Worm (Caenorhabditis elegans) whole organism, late embryonic: ENCODE data around the gene gly-3.

Experiments used
- C08G9.2 ChIP-seq: sonication (generic microtip); optimal IDR thresholded peaks from 2 replicates; lab custom pipeline; 2016; ENCODE audit warnings: mild to moderate bottlenecking, missing genetic modification characterization, moderate library complexity, missing compliant biosample characterization
- F13H6.1 ChIP-seq: sonication (generic microtip); optimal IDR thresholded peaks from 2 replicates; lab custom pipeline; 2016; ENCODE audit warnings: missing genetic modification characterization, missing compliant biosample characterization
- T23F11.4 ChIP-seq: fragments of 200-800 bp; sonication (Bioruptor generic); optimal IDR thresholded peaks from 2 replicates; lab custom pipeline; 2018; ENCODE audit warnings: mild to moderate bottlenecking, missing genetic modification characterization, missing compliant biosample characterization
- ahr-1 ChIP-seq: sonication (generic microtip); optimal IDR thresholded peaks from 2 replicates; lab custom pipeline; 2016; ENCODE audit warnings: missing genetic modification characterization, missing compliant biosample characterization
- ceh-18 ChIP-seq: sonication (generic microtip); optimal IDR thresholded peaks from 2 replicates; lab custom pipeline; 2016; ENCODE audit warnings: missing genetic modification characterization, missing compliant biosample characterization
- ceh-19 ChIP-seq: fragments of 200-800 bp; sonication (Bioruptor generic); optimal IDR thresholded peaks from 2 replicates; lab custom pipeline; 2018; ENCODE audit warnings: mild to moderate bottlenecking, missing genetic modification characterization, missing compliant biosample characterization
- ceh-2 ChIP-seq: sonication (generic microtip); optimal IDR thresholded peaks from 2 replicates; lab custom pipeline; 2016; ENCODE audit warnings: missing genotype, missing genetic modification characterization, missing compliant biosample characterization
- ceh-22 ChIP-seq: sonication (generic microtip); optimal IDR thresholded peaks from 2 replicates; lab custom pipeline; 2017; ENCODE audit warnings: missing biosample characterization, missing genetic modification characterization
- ceh-34 ChIP-seq: sonication (generic microtip); optimal IDR thresholded peaks from 2 replicates; lab custom pipeline; 2016; ENCODE audit warnings: mild to moderate bottlenecking, missing genetic modification characterization, missing compliant biosample characterization
- ceh-45 ChIP-seq: fragments of 200-800 bp; sonication (Bioruptor generic); IDR thresholded peaks from 2 replicates; pipeline ENCODE4 v1.3.6; 2022; ENCODE audit warnings: missing genetic modification reagents, missing genetic modification characterization, missing compliant biosample characterization
- ceh-6 ChIP-seq: fragments of 200-800 bp; sonication (Bioruptor generic); optimal IDR thresholded peaks from 2 replicates; lab custom pipeline; 2018; ENCODE audit warnings: mild to moderate bottlenecking, missing genetic modification characterization, missing compliant biosample characterization
- dve-1 ChIP-seq: sonication (generic microtip); optimal IDR thresholded peaks from 2 replicates; lab custom pipeline; 2017; ENCODE audit warnings: antibody characterized with exemption, mild to moderate bottlenecking, missing genetic modification characterization, missing compliant biosample characterization
- ets-4 ChIP-seq: sonication (generic microtip); optimal IDR thresholded peaks from 2 replicates; lab custom pipeline; 2016; ENCODE audit warnings: missing genetic modification characterization, missing compliant biosample characterization
- fkh-10 ChIP-seq: fragments of 150-350 bp; optimal IDR thresholded peaks from 2 replicates; lab custom pipeline; 2014; ENCODE audit warnings: missing biosample characterization, missing genetic modification reagents, missing genetic modification characterization
- gmeb-2 ChIP-seq: sonication (generic microtip); optimal IDR thresholded peaks from 2 replicates; lab custom pipeline; 2016; ENCODE audit warnings: missing genetic modification characterization, inconsistent platforms, missing compliant biosample characterization
- hlh-13 ChIP-seq: fragments of 200-800 bp; sonication (Bioruptor generic); optimal IDR thresholded peaks from 2 replicates; lab custom pipeline; 2018; ENCODE audit warnings: mild to moderate bottlenecking, missing genetic modification characterization, missing compliant biosample characterization
- hlh-30 ChIP-seq: sonication (generic microtip); optimal IDR thresholded peaks from 2 replicates; lab custom pipeline; 2017; ENCODE audit warnings: antibody characterized with exemption, missing genetic modification characterization, missing compliant biosample characterization; ENCODE audit not compliant: insufficient read depth
- hlh-6 ChIP-seq: sonication (generic microtip); optimal IDR thresholded peaks from 2 replicates; lab custom pipeline; 2016; ENCODE audit warnings: missing genotype, missing genetic modification characterization, missing compliant biosample characterization
- hlh-8 ChIP-seq: sonication (generic microtip); optimal IDR thresholded peaks from 2 replicates; lab custom pipeline; 2016; ENCODE audit warnings: missing genotype, missing genetic modification characterization, missing compliant biosample characterization
- madf-2 ChIP-seq: sonication (generic microtip); optimal IDR thresholded peaks from 2 replicates; lab custom pipeline; 2017; ENCODE audit warnings: missing genetic modification characterization, missing compliant biosample characterization
- nfya-1 ChIP-seq: sonication (generic microtip); optimal IDR thresholded peaks from 2 replicates; lab custom pipeline; 2017; ENCODE audit warnings: missing genetic modification characterization, mild to moderate bottlenecking, missing compliant biosample characterization, antibody characterized with exemption, moderate library complexity
- nhr-11 ChIP-seq: fragments of 150-350 bp; optimal IDR thresholded peaks from 2 replicates; lab custom pipeline; 2014; ENCODE audit warnings: missing biosample characterization, missing genetic modification characterization
- nhr-232 ChIP-seq: sonication (generic microtip); optimal IDR thresholded peaks from 2 replicates; lab custom pipeline; 2016; ENCODE audit warnings: missing genetic modification characterization, missing compliant biosample characterization
- odd-2 ChIP-seq: sonication (generic microtip); optimal IDR thresholded peaks from 2 replicates; lab custom pipeline; 2017; ENCODE audit warnings: antibody characterized with exemption, mild to moderate bottlenecking, missing genetic modification characterization, missing compliant biosample characterization
- pax-1 ChIP-seq: fragments of 150-350 bp; optimal IDR thresholded peaks from 2 replicates; lab custom pipeline; 2014; ENCODE audit warnings: missing biosample characterization, missing genetic modification characterization
- pha-4 ChIP-seq: fragments of 150-350 bp; optimal IDR thresholded peaks from 2 replicates; lab custom pipeline; 2018; ENCODE audit warnings: missing biosample characterization, missing genetic modification reagents, missing genetic modification characterization
- pqm-1 ChIP-seq: sonication (generic microtip); optimal IDR thresholded peaks from 2 replicates; lab custom pipeline; 2016; ENCODE audit warnings: missing genetic modification characterization, missing compliant biosample characterization
- pros-1 ChIP-seq: fragments of 150-350 bp; optimal IDR thresholded peaks from 2 replicates; lab custom pipeline; 2014; ENCODE audit warnings: missing biosample characterization, missing genetic modification reagents, missing genetic modification characterization
- ref-2 ChIP-seq: sonication (generic microtip); optimal IDR thresholded peaks from 2 replicates; lab custom pipeline; 2016; ENCODE audit warnings: missing genetic modification characterization, missing compliant biosample characterization
- rnt-1 ChIP-seq: sonication (generic microtip); optimal IDR thresholded peaks from 2 replicates; lab custom pipeline; 2016; ENCODE audit warnings: missing genetic modification characterization, missing compliant biosample characterization
- sdc-2 ChIP-seq: sonication (generic microtip); optimal IDR thresholded peaks from 2 replicates; lab custom pipeline; 2016; ENCODE audit warnings: missing genotype, missing genetic modification characterization, missing compliant biosample characterization
- sox-2 ChIP-seq: fragments of 200-800 bp; sonication (Bioruptor generic); IDR thresholded peaks from 2 replicates; pipeline ENCODE4 v1.3.6; 2022; ENCODE audit warnings: missing genetic modification reagents, missing genetic modification characterization, missing compliant biosample characterization
- sox-4 ChIP-seq: sonication (generic microtip); optimal IDR thresholded peaks from 2 replicates; lab custom pipeline; 2017; ENCODE audit warnings: mild to moderate bottlenecking, missing genetic modification characterization, inconsistent platforms, missing compliant biosample characterization
- syd-9 ChIP-seq: sonication (generic microtip); optimal IDR thresholded peaks from 2 replicates; lab custom pipeline; 2016; ENCODE audit warnings: mild to moderate bottlenecking, missing genetic modification characterization, moderate library complexity, missing compliant biosample characterization
- ttx-3 ChIP-seq: sonication (generic microtip); optimal IDR thresholded peaks from 2 replicates; lab custom pipeline; 2016; ENCODE audit warnings: missing genetic modification reagents, missing genetic modification characterization, missing compliant biosample characterization
- unc-3 ChIP-seq, 2 experiments: fragments of 200-800 bp in 1 of 2; sonication (Bioruptor generic) in 1 of 2; sonication (generic microtip) in 1 of 2; conservative IDR thresholded peaks in 1 of 2; optimal IDR thresholded peaks in 1 of 2; 2 replicates each; pipeline versions ENCODE4 v1.3.6 to Lab custom; 2016 to 2022; ENCODE audit warnings: missing compliant biosample characterization in 2 of 2, missing genetic modification characterization in 2 of 2, missing genetic modification reagents in 1 of 2
- unc-55 ChIP-seq: sonication (generic microtip); optimal IDR thresholded peaks from 2 replicates; lab custom pipeline; 2017; ENCODE audit warnings: missing biosample characterization, missing genetic modification reagents, missing genetic modification characterization
- unc-86 ChIP-seq: sonication (generic microtip); optimal IDR thresholded peaks from 2 replicates; lab custom pipeline; 2016; ENCODE audit warnings: missing genetic modification characterization, missing compliant biosample characterization
- zip-5 ChIP-seq: sonication (generic microtip); optimal IDR thresholded peaks from 2 replicates; lab custom pipeline; 2016; ENCODE audit warnings: missing genetic modification characterization, missing compliant biosample characterization
- ztf-16 ChIP-seq: sonication (generic microtip); optimal IDR thresholded peaks from 2 replicates; lab custom pipeline; 2017; ENCODE audit warnings: missing genetic modification characterization, missing compliant biosample characterization

gly-3 gene

ce11 chrIII:7882900-7883299 lies 34.7 kb downstream of the gly-3 start, which contains the start of gene ZK688.9:
Gene ZK688.9, minus strand, starts transcription at chrIII:7883000.
- TF ChIP-seq nhr-11 (tag; lab: Kevin White, UChicago), result no peak
- no peak for TF ChIP-seq hlh-13 (GFP tag; lab: Kevin White, UChicago)
- no peak for TF ChIP-seq sdc-2
- TF ChIP-seq ceh-45 (GFP tag; lab: Robert Waterston, UW), result no peak
- TF ChIP-seq pqm-1, result no peak
- no peak for TF ChIP-seq ceh-2 (tag; lab: Kevin White, UChicago)
- TF ChIP-seq ets-4 (tag; lab: Kevin White, UChicago), result no peak
- TF ChIP-seq zip-5 (tag; lab: Kevin White, UChicago), result no peak
- TF ChIP-seq ttx-3 (tag; lab: Kevin White, UChicago), result no peak
- no peak for TF ChIP-seq ztf-16 (tag; lab: Kevin White, UChicago)

ce11 chrIII:7880132-7880715 lies 37.3 kb downstream of the gly-3 start:
- TF ChIP-seq hlh-6 (tag; lab: Kevin White, UChicago) (no peak), ceh-18 (tag; lab: Kevin White, UChicago) (peak; percentile 75), ceh-6 (no peak), sox-2 (GFP tag; lab: Robert Waterston, UW) (no peak), pha-4 (tag; lab: Kevin White, UChicago) (no peak), unc-55 (GFP tag; lab: Kevin White, UChicago) (peak; percentile 72), rnt-1 (tag; lab: Kevin White, UChicago) (peak; percentile 46)
- TF ChIP-seq, all 69 proteins: peak for 3

- no peak for TF ChIP-seq sox-2 (GFP tag; lab: Robert Waterston, UW)
- no peak for TF ChIP-seq unc-3 (GFP tag; conservative IDR thresholded peaks at IDR 0.05; lab: Robert Waterston, UW)
- TF ChIP-seq unc-3 (tag; optimal IDR thresholded peaks at IDR 0.05; lab: Kevin White, UChicago), result no peak
- no peak for TF ChIP-seq hlh-30 (tag; lab: Kevin White, UChicago)
- no peak for TF ChIP-seq ahr-1 (tag; lab: Kevin White, UChicago)
- no peak for TF ChIP-seq C08G9.2
- no peak for TF ChIP-seq nfya-1
- TF ChIP-seq ceh-2 (tag; lab: Kevin White, UChicago), result no peak
- TF ChIP-seq T23F11.4 (GFP tag; lab: Kevin White, UChicago), result no peak
- no peak for TF ChIP-seq sox-4 (tag; lab: Kevin White, UChicago)
- no peak for TF ChIP-seq ceh-22
- TF ChIP-seq gmeb-2 (tag; lab: Kevin White, UChicago), result no peak
- TF ChIP-seq unc-86 (tag; lab: Kevin White, UChicago), result no peak
- TF ChIP-seq ceh-34 (tag; lab: Kevin White, UChicago), result no peak
- TF ChIP-seq F13H6.1, result no peak
- TF ChIP-seq sdc-2, result no peak
- no peak for TF ChIP-seq odd-2
- TF ChIP-seq ceh-19 (GFP tag; lab: Kevin White, UChicago), result no peak
Observed at ce11 chrIII:7878852-7879329, 38.7 kb downstream of the gly-3 start, which contains the start of gene sup-18. Gene sup-18, minus strand, starts transcription at chrIII:7878902.

ce11 chrIII:7877090-7877489 lies 40.5 kb downstream of the gly-3 start:
- TF ChIP-seq nhr-11 (tag; lab: Kevin White, UChicago) (no peak), gmeb-2 (tag; lab: Kevin White, UChicago) (no peak), unc-55 (GFP tag; lab: Kevin White, UChicago) (no peak), sox-4 (tag; lab: Kevin White, UChicago) (no peak), hlh-8 (tag; lab: Kevin White, UChicago) (no peak), nhr-232 (no peak), ref-2 (tag; lab: Kevin White, UChicago) (no peak), syd-9 (tag; lab: Kevin White, UChicago) (no peak), dve-1 (no peak), ceh-2 (tag; lab: Kevin White, UChicago) (no peak), fkh-10 (GFP tag; lab: Kevin White, UChicago) (no peak), pax-1 (tag; lab: Kevin White, UChicago) (no peak), madf-2 (tag; lab: Kevin White, UChicago) (no peak), sdc-2 (no peak), hlh-6 (tag; lab: Kevin White, UChicago) (no peak), pros-1 (tag; lab: Kevin White, UChicago) (no peak), ahr-1 (tag; lab: Kevin White, UChicago) (no peak)
- TF ChIP-seq, all 69 proteins: peak for 0
